Worm (Caenorhabditis elegans): ENCODE data around the gene npr-38.

ce11 chrX:6318803-6319202 lies 7.3 kb downstream of the npr-38 start:
- no peak for TF ChIP-seq zim-3 (tag; optimal IDR thresholded peaks at IDR 0.05)
- TF ChIP-seq unc-130 (GFP tag; optimal IDR thresholded peaks at IDR 0.05) = no peak

Data from whole organism, young adult.